Worm (Caenorhabditis elegans) whole organism, L4 larva: ENCODE results near the gene C16C8.12.

Experiments used
- F10B5.3 ChIP-seq: sonication (generic microtip); optimal IDR thresholded peaks from 2 replicates; lab custom pipeline; 2016; ENCODE audit warnings: mild to moderate bottlenecking, missing genetic modification characterization, missing compliant biosample characterization
- F49E8.2 ChIP-seq: sonication (generic microtip); optimal IDR thresholded peaks from 2 replicates; lab custom pipeline; 2016; ENCODE audit warnings: missing compliant biosample characterization, mild to moderate bottlenecking, missing genetic modification characterization, borderline replicate concordance
- R02D3.7 ChIP-seq: fragments of 150-350 bp; sonication (generic microtip); optimal IDR thresholded peaks from 3 replicates; lab custom pipeline; 2014; ENCODE audit warnings: missing biosample characterization, missing genetic modification characterization
- ama-1 ChIP-seq: fragments of 150-350 bp; optimal IDR thresholded peaks from 2 replicates; lab custom pipeline; 2014; ENCODE audit warnings: inconsistent platforms, mixed read lengths
- ctbp-1 ChIP-seq: fragments of 200-800 bp; sonication (Bioruptor generic); IDR thresholded peaks from 2 replicates; pipeline ENCODE4 v1.3.6; 2022; ENCODE audit warnings: missing genetic modification reagents, missing genetic modification characterization, missing compliant biosample characterization
- daf-12 ChIP-seq: fragments of 150-350 bp; optimal IDR thresholded peaks from 2 replicates; lab custom pipeline; 2014; ENCODE audit warnings: missing biosample characterization, missing genetic modification reagents, missing genetic modification characterization
- egl-43 ChIP-seq: fragments of 200-800 bp; sonication (Bioruptor generic); IDR thresholded peaks from 2 replicates; pipeline ENCODE4 v1.3.6; 2022; ENCODE audit warnings: missing genetic modification reagents, missing genetic modification characterization, missing compliant biosample characterization
- hlh-30 ChIP-seq: sonication (generic microtip); optimal IDR thresholded peaks from 2 replicates; lab custom pipeline; 2017; ENCODE audit warnings: antibody characterized with exemption, mild to moderate bottlenecking, missing genetic modification characterization, missing compliant biosample characterization; ENCODE audit not compliant: insufficient read depth
- lin-13 ChIP-seq: fragments of 150-350 bp; optimal IDR thresholded peaks from 2 replicates; lab custom pipeline; 2014; ENCODE audit warnings: missing biosample characterization, missing genetic modification reagents, missing genetic modification characterization
- nhr-6 ChIP-seq: fragments of 150-350 bp; optimal IDR thresholded peaks from 2 replicates; lab custom pipeline; 2014; ENCODE audit warnings: missing biosample characterization, missing genetic modification characterization
- pha-4 ChIP-seq, 2 experiments: fragments of 150-350 bp in 1 of 2; fragments of 200-800 bp in 1 of 2; sonication (Bioruptor generic) in 1 of 2; IDR thresholded peaks in 1 of 2; optimal IDR thresholded peaks in 1 of 2; 2 replicates each; pipeline versions ENCODE4 v1.3.6 to Lab custom; 2014 to 2022; ENCODE audit warnings: missing genetic modification characterization in 2 of 2, missing genetic modification reagents in 2 of 2, missing biosample characterization in 1 of 2, missing compliant biosample characterization in 1 of 2
- rbr-2 ChIP-seq: sonication (generic microtip); optimal IDR thresholded peaks from 2 replicates; lab custom pipeline; 2016; ENCODE audit warnings: missing genotype, missing genetic modification characterization, missing compliant biosample characterization
- snpc-4 ChIP-seq: fragments of 150-350 bp; optimal IDR thresholded peaks from 2 replicates; lab custom pipeline; 2014; ENCODE audit warnings: missing biosample characterization, missing genetic modification characterization

DNA sequence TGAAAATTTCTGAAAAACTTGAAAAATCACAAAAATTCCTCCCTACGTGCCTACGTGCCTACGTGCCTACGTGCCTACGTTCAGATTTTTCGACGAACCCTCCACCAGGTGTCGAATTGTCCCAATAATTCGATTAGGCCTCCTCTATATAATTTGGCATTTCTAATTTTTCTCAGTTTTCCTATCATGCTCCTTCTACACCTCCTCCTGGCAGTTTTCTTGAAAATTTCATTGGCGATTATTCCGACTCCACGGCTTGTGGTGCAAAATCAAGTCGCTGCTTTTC, 11.9 kb upstream of the C16C8.12 start, which contains the start of gene C16C8.17:
- no peak for TF ChIP-seq ctbp-1 (GFP tag; lab: Robert Waterston, UW)
- no peak for TF ChIP-seq F10B5.3
- TF ChIP-seq F49E8.2 (tag; lab: Kevin White, UChicago): no peak
- TF ChIP-seq R02D3.7 (tag; lab: Kevin White, UChicago): no peak
- no peak for TF ChIP-seq snpc-4 (tag; lab: Kevin White, UChicago)
- no peak for TF ChIP-seq hlh-30 (tag; lab: Kevin White, UChicago)
- no peak for TF ChIP-seq lin-13 (GFP tag; lab: Kevin White, UChicago)
- TF ChIP-seq rbr-2 (tag; lab: Kevin White, UChicago): no peak
- no peak for TF ChIP-seq pha-4 (GFP tag; IDR thresholded peaks at IDR 0.05; lab: Robert Waterston, UW)
- TF ChIP-seq pha-4 (tag; optimal IDR thresholded peaks at IDR 0.05; lab: Kevin White, UChicago): no peak
- TF ChIP-seq egl-43 (GFP tag; lab: Robert Waterston, UW): no peak
- TF ChIP-seq nhr-6 (tag; lab: Kevin White, UChicago): no peak
- no peak for TF ChIP-seq ama-1
- TF ChIP-seq daf-12: no peak
